Worm (Caenorhabditis elegans) whole organism, L4 larva: ENCODE measurements around the gene phg-1.

ENCODE experiments used
- Y75B8A.6 ChIP-seq: fragments of 200-800 bp; sonication (Bioruptor generic); IDR thresholded peaks from 2 replicates; pipeline ENCODE4 v1.3.6; 2022; ENCODE audit warnings: missing genetic modification reagents, missing genetic modification characterization, missing compliant biosample characterization
- ceh-28 ChIP-seq: fragments of 150-350 bp; optimal IDR thresholded peaks from 2 replicates; lab custom pipeline; 2014; ENCODE audit warnings: missing biosample characterization, missing genetic modification reagents, missing genetic modification characterization
- dve-1 ChIP-seq: sonication (generic microtip); optimal IDR thresholded peaks from 2 replicates; lab custom pipeline; 2017; ENCODE audit warnings: antibody characterized with exemption, mild to moderate bottlenecking, missing genetic modification characterization, missing compliant biosample characterization; ENCODE audit not compliant: insufficient read depth
- egl-27 ChIP-seq: sonication (generic microtip); optimal IDR thresholded peaks from 3 replicates; lab custom pipeline; 2017; ENCODE audit warnings: missing biosample characterization, missing genetic modification reagents, missing genetic modification characterization
- lin-15B ChIP-seq: fragments of 150-350 bp; sonication (generic microtip); optimal IDR thresholded peaks from 3 replicates; lab custom pipeline; 2014; ENCODE audit warnings: missing biosample characterization, missing genetic modification characterization
- lin-29 ChIP-seq: fragments of 200-800 bp; sonication (Bioruptor generic); IDR thresholded peaks from 2 replicates; pipeline ENCODE4 v1.3.6; 2022; ENCODE audit warnings: missing genetic modification reagents, missing genetic modification characterization, missing compliant biosample characterization
- nhr-237 ChIP-seq: sonication (generic microtip); optimal IDR thresholded peaks from 2 replicates; lab custom pipeline; 2017; ENCODE audit warnings: missing biosample characterization, missing genetic modification characterization
- nhr-25 ChIP-seq: sonication (generic microtip); optimal IDR thresholded peaks from 2 replicates; lab custom pipeline; 2017; ENCODE audit warnings: missing genetic modification characterization, mild to moderate bottlenecking, missing compliant biosample characterization, antibody characterized with exemption, moderate library complexity, borderline replicate concordance; ENCODE audit not compliant: insufficient read depth
- pqm-1 ChIP-seq: sonication (generic microtip); optimal IDR thresholded peaks from 2 replicates; lab custom pipeline; 2017; ENCODE audit warnings: missing biosample characterization, missing genetic modification characterization
- unc-39 ChIP-seq: sonication (generic microtip); optimal IDR thresholded peaks from 2 replicates; lab custom pipeline; 2017; ENCODE audit warnings: missing biosample characterization, missing genetic modification characterization

DNA sequence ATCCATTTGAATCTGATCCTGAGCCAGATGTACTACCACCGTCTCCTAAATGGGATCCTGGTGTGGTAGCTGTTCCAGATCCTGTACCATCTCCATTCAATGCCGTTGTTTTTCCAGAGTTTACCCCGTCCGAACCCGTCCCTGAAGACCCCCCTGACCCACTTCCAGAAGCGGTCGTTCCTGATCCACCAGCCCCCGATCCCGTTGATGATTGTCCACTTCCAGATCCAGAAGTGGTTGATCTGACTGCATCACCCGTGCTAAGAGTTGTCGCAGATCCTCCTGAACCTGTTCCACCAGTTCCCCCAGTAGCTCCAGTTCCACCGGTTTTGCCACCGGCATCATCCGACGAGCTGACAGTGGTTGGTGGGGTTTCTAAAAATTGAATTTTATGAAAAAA is 20.8 kb upstream of the phg-1 start:
- no peak for TF ChIP-seq Y75B8A.6 (GFP tag; lab: Robert Waterston, UW)
- no peak for TF ChIP-seq nhr-237 (tag; lab: Kevin White, UChicago)
- TF ChIP-seq ceh-28 = no peak
- no peak for TF ChIP-seq lin-29
- TF ChIP-seq egl-27 (tag; lab: Kevin White, UChicago) = no peak
- no peak for TF ChIP-seq pqm-1
- TF ChIP-seq lin-15B (tag; lab: Kevin White, UChicago) = no peak
- no peak for TF ChIP-seq nhr-25
- TF ChIP-seq unc-39 (tag; lab: Kevin White, UChicago) = no peak
- TF ChIP-seq dve-1 (tag; lab: Kevin White, UChicago) = no peak
